Fruit fly (Drosophila melanogaster) whole organism, prepupa: ENCODE data around the gene CG32483.

ENCODE experiments used
- Blimp-1 ChIP-seq: fragments of 200-800 bp; sonication (Bioruptor generic); optimal IDR thresholded peaks from 3 replicates; lab custom pipeline; 2017; ENCODE audit warnings: missing biosample characterization, missing genetic modification characterization, mild to moderate bottlenecking, moderate library complexity, missing genetic modification reagents
- CG10631 ChIP-seq: fragments of 200-800 bp; sonication (Bioruptor generic); optimal IDR thresholded peaks from 2 replicates; lab custom pipeline; 2016; ENCODE audit warnings: missing biosample characterization, missing genetic modification characterization
- CG11762 ChIP-seq: fragments of 200-800 bp; sonication (Bioruptor generic); optimal IDR thresholded peaks from 3 replicates; lab custom pipeline; 2016; ENCODE audit warnings: missing biosample characterization, missing genetic modification characterization; ENCODE audit not compliant: insufficient read depth
- CG16779 ChIP-seq: fragments of 200-800 bp; sonication (Bioruptor generic); optimal IDR thresholded peaks from 3 replicates; lab custom pipeline; 2017; ENCODE audit warnings: missing biosample characterization, mild to moderate bottlenecking, missing genetic modification characterization
- CG3032 ChIP-seq: fragments of 200-800 bp; optimal IDR thresholded peaks from 2 replicates; lab custom pipeline; 2019; ENCODE audit warnings: missing biosample characterization, mild to moderate bottlenecking, missing genetic modification characterization, moderate library complexity
- CG3919 ChIP-seq: fragments of 200-800 bp; sonication (Bioruptor generic); optimal IDR thresholded peaks from 3 replicates; lab custom pipeline; 2016; ENCODE audit warnings: missing biosample characterization, missing genetic modification characterization
- CG4318 ChIP-seq: fragments of 200-800 bp; sonication (Bioruptor generic); optimal IDR thresholded peaks from 3 replicates; lab custom pipeline; 2017; ENCODE audit warnings: missing biosample characterization, mild to moderate bottlenecking, missing genetic modification characterization
- CG6163 ChIP-seq: fragments of 200-800 bp; sonication (Bioruptor generic); IDR thresholded peaks from 3 replicates; pipeline ENCODE4 v1.3.6; 2022; ENCODE audit warnings: missing biosample characterization, missing genetic modification characterization
- CG6276 ChIP-seq: fragments of 200-800 bp; sonication (Bioruptor generic); optimal IDR thresholded peaks from 2 replicates; lab custom pipeline; 2017; ENCODE audit warnings: missing biosample characterization, mild to moderate bottlenecking, missing genetic modification characterization
- CG6792 ChIP-seq: fragments of 200-800 bp; sonication (Bioruptor generic); optimal IDR thresholded peaks from 3 replicates; lab custom pipeline; 2016; ENCODE audit warnings: missing biosample characterization, missing genetic modification characterization
- CG6808 ChIP-seq: fragments of 200-800 bp; sonication (Bioruptor generic); optimal IDR thresholded peaks from 3 replicates; lab custom pipeline; 2017; ENCODE audit warnings: missing biosample characterization, missing genetic modification characterization, mild to moderate bottlenecking, moderate library complexity, missing genetic modification reagents
- CG7368 ChIP-seq: fragments of 200-800 bp; sonication (Bioruptor generic); optimal IDR thresholded peaks from 3 replicates; lab custom pipeline; 2016; ENCODE audit warnings: missing biosample characterization, missing genetic modification characterization
- CG8119 ChIP-seq: fragments of 200-800 bp; sonication (Bioruptor generic); IDR thresholded peaks from 3 replicates; pipeline ENCODE4 v1.3.6; 2022; ENCODE audit warnings: missing biosample characterization, missing genetic modification characterization
- CG8319 ChIP-seq: fragments of 200-800 bp; sonication (Bioruptor generic); optimal IDR thresholded peaks from 3 replicates; lab custom pipeline; 2016; ENCODE audit warnings: missing biosample characterization, missing genetic modification characterization
- CG9139 ChIP-seq: fragments of 200-800 bp; sonication (Bioruptor generic); optimal IDR thresholded peaks from 3 replicates; lab custom pipeline; 2017; ENCODE audit warnings: missing biosample characterization, mild to moderate bottlenecking, missing genetic modification characterization
- Eip75B ChIP-seq: fragments of 200-800 bp; sonication (Bioruptor generic); optimal IDR thresholded peaks from 3 replicates; lab custom pipeline; 2016; ENCODE audit warnings: missing biosample characterization, missing genetic modification characterization
- Eip78C ChIP-seq: fragments of 200-800 bp; sonication (Bioruptor generic); peaks from one replicate; lab custom pipeline; 2016; ENCODE audit warnings: missing biosample characterization, missing genetic modification characterization
- Eip93F ChIP-seq: fragments of 200-800 bp; sonication (Bioruptor generic); optimal IDR thresholded peaks from 2 replicates; lab custom pipeline; 2016; ENCODE audit warnings: missing biosample characterization, mild to moderate bottlenecking, missing genetic modification characterization
- Ets21C ChIP-seq: fragments of 200-800 bp; sonication (Bioruptor generic); optimal IDR thresholded peaks from 3 replicates; lab custom pipeline; 2016; ENCODE audit warnings: missing biosample characterization, missing genetic modification characterization
- Ets96B ChIP-seq: fragments of 200-800 bp; optimal IDR thresholded peaks from 2 replicates; lab custom pipeline; 2019; ENCODE audit warnings: missing biosample characterization, mild to moderate bottlenecking, missing genetic modification characterization, moderate library complexity
- Gug ChIP-seq: fragments of 200-800 bp; sonication (Bioruptor generic); IDR thresholded peaks from 2 replicates; pipeline ENCODE4 v1.3.6; 2022; ENCODE audit warnings: missing biosample characterization, missing genetic modification characterization
- Hr38 ChIP-seq: sonication (Bioruptor generic); optimal IDR thresholded peaks from 2 replicates; lab custom pipeline; 2016; ENCODE audit warnings: missing biosample characterization, missing genetic modification characterization
- Hr39 ChIP-seq: fragments of 200-800 bp; sonication (Bioruptor generic); optimal IDR thresholded peaks from 2 replicates; lab custom pipeline; 2016; ENCODE audit warnings: missing biosample characterization, missing genetic modification characterization
- Hr4 ChIP-seq: fragments of 200-800 bp; sonication (Bioruptor generic); optimal IDR thresholded peaks from 3 replicates; lab custom pipeline; 2016; ENCODE audit warnings: missing biosample characterization, missing genetic modification characterization
- Lpt ChIP-seq: fragments of 200-800 bp; sonication (Bioruptor generic); optimal IDR thresholded peaks from 3 replicates; lab custom pipeline; 2016; ENCODE audit warnings: missing biosample characterization, missing genetic modification characterization
- Met ChIP-seq: fragments of 200-800 bp; sonication (Bioruptor generic); optimal IDR thresholded peaks from 3 replicates; lab custom pipeline; 2016; ENCODE audit warnings: missing biosample characterization, missing genetic modification characterization
- OdsH ChIP-seq: fragments of 200-800 bp; sonication (Bioruptor generic); optimal IDR thresholded peaks from 3 replicates; lab custom pipeline; 2016; ENCODE audit warnings: missing biosample characterization, missing genetic modification characterization
- Sox102F ChIP-seq: fragments of 200-800 bp; sonication (Bioruptor generic); optimal IDR thresholded peaks from 2 replicates; lab custom pipeline; 2016; ENCODE audit warnings: missing biosample characterization, mild to moderate bottlenecking, missing genetic modification characterization
- Sox14 ChIP-seq: fragments of 200-800 bp; sonication (Bioruptor generic); optimal IDR thresholded peaks from 3 replicates; lab custom pipeline; 2016; ENCODE audit warnings: missing biosample characterization, missing genetic modification characterization
- Sox15 ChIP-seq: fragments of 200-800 bp; sonication (Bioruptor generic); optimal IDR thresholded peaks from 3 replicates; lab custom pipeline; 2016; ENCODE audit warnings: missing biosample characterization, missing genetic modification characterization
- achi ChIP-seq: fragments of 200-800 bp; sonication (Bioruptor generic); optimal IDR thresholded peaks from 3 replicates; lab custom pipeline; 2016; ENCODE audit warnings: missing biosample characterization, missing genetic modification characterization
- acj6 ChIP-seq: fragments of 200-800 bp; sonication (Bioruptor generic); optimal IDR thresholded peaks from 3 replicates; lab custom pipeline; 2016; ENCODE audit warnings: missing biosample characterization, missing genetic modification characterization
- cyc ChIP-seq: fragments of 200-800 bp; sonication (Bioruptor generic); optimal IDR thresholded peaks from 3 replicates; lab custom pipeline; 2016; ENCODE audit warnings: missing biosample characterization, missing genetic modification characterization
- eg ChIP-seq: fragments of 200-800 bp; sonication (Bioruptor generic); IDR thresholded peaks from 3 replicates; pipeline ENCODE4 v1.3.6; 2022; ENCODE audit warnings: missing biosample characterization, missing genetic modification characterization
- fd85E ChIP-seq: fragments of 200-800 bp; sonication (Bioruptor generic); optimal IDR thresholded peaks from 3 replicates; lab custom pipeline; 2016; ENCODE audit warnings: missing biosample characterization, missing genetic modification characterization
- fkh ChIP-seq: fragments of 200-800 bp; sonication (Bioruptor generic); optimal IDR thresholded peaks from 3 replicates; lab custom pipeline; 2017; ENCODE audit warnings: missing biosample characterization, mild to moderate bottlenecking, missing genetic modification characterization, moderate library complexity
- lz ChIP-seq: fragments of 200-800 bp; sonication (Bioruptor generic); optimal IDR thresholded peaks from 3 replicates; lab custom pipeline; 2016; ENCODE audit warnings: missing biosample characterization, missing genetic modification characterization
- net ChIP-seq: fragments of 200-800 bp; sonication (Bioruptor generic); optimal IDR thresholded peaks from 3 replicates; lab custom pipeline; 2016; ENCODE audit warnings: missing biosample characterization, missing genetic modification characterization
- pdm3 ChIP-seq: fragments of 200-800 bp; sonication (Bioruptor generic); optimal IDR thresholded peaks from 3 replicates; lab custom pipeline; 2016; ENCODE audit warnings: missing biosample characterization, missing genetic modification characterization
- salr ChIP-seq, 2 experiments: fragments of 200-800 bp; sonication (Bioruptor generic); optimal IDR thresholded peaks; 3 replicates each; lab custom pipeline; 2016 to 2018; ENCODE audit warnings: missing biosample characterization in 2 of 2, missing genetic modification characterization in 2 of 2, mild to moderate bottlenecking in 1 of 2
- spab ChIP-seq: fragments of 200-800 bp; sonication (Bioruptor generic); optimal IDR thresholded peaks from 2 replicates; lab custom pipeline; 2017; ENCODE audit warnings: missing biosample characterization, mild to moderate bottlenecking, missing genetic modification characterization, missing genetic modification reagents
- topi ChIP-seq: fragments of 200-800 bp; sonication (Bioruptor generic); optimal IDR thresholded peaks from 3 replicates; lab custom pipeline; 2016; ENCODE audit warnings: missing biosample characterization, missing genetic modification characterization
- vri ChIP-seq: fragments of 200-800 bp; sonication (Bioruptor generic); optimal IDR thresholded peaks from 3 replicates; lab custom pipeline; 2016; ENCODE audit warnings: missing biosample characterization, mild to moderate bottlenecking, missing genetic modification characterization

Gene CG32483

DNA sequence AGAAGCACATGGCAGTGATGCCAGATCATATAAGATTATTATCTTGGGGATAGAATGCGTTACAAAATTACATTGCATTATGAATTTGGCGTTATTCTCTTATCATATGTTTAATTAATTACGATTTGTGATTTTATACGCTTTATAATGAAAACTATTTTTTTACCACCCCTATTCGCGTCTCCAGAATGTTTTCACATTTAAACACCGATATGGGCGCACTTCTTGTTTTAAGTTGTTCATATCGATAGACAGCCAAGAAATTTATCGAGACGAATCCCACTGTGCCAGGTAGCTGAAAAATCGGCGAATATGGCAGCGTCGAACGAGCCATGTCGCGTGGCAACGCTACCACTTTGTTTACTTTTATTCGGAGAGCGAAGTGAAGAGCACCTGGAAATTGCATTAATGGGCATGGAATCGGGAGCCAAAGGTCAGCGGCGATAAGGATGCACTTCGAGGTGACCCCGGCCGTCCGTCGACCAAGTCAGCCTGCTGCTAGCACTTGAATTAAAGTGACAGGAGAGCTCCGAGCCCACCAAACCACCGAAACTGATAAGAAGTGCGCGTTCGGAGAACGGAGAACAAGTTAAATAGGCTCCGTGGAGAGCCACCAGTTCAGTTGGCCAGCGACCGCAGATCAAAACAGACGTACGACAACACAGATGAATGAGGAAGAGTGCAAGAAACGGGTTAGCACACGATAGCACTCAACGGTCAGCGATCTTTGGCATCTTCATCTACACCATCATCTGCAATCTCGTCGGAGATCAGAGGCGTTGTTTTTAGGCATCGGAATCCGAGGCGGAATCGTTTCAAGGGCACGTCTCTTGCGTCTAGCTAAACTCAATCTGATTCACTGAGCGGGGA is 41.5 kb downstream of the CG32483 start, which contains the start of gene Gale (continued):
- TF ChIP-seq spab (GFP tag; lab: Kevin White, UChicago) = no peak
- no peak for TF ChIP-seq Sox15
- TF ChIP-seq Ets96B (tag; lab: Kevin White, UChicago) = no peak
- peak; percentile 21 for TF ChIP-seq Sox14 (GFP tag; lab: Kevin White, UChicago)
- TF ChIP-seq CG7368 (GFP tag; lab: Kevin White, UChicago) = no peak
- peak; percentile 52; the same call in 1 of the 3 replicates for TF ChIP-seq CG8119 (GFP tag; lab: Robert Waterston, UW)
- no peak for TF ChIP-seq Eip75B (GFP tag; lab: Kevin White, UChicago)
- TF ChIP-seq acj6 (GFP tag; lab: Kevin White, UChicago) = no peak
- no peak for TF ChIP-seq Hr39 (GFP tag; lab: Kevin White, UChicago)
- peak; percentile 5 for TF ChIP-seq CG6276
- no peak for TF ChIP-seq eg (GFP tag; lab: Robert Waterston, UW)
- TF ChIP-seq Lpt = no peak
- no peak for TF ChIP-seq Eip93F (GFP tag; lab: Kevin White, UChicago)
- TF ChIP-seq CG9139 (GFP tag; lab: Kevin White, UChicago) = peak; percentile 54
- TF ChIP-seq CG3919 = no peak
- no peak for TF ChIP-seq lz (GFP tag; lab: Kevin White, UChicago)
- no peak for TF ChIP-seq Hr38
- no peak for TF ChIP-seq vri
- TF ChIP-seq CG11762 (GFP tag; lab: Kevin White, UChicago) = no peak
- TF ChIP-seq CG6163 = no peak
- no peak for TF ChIP-seq Blimp-1 (GFP tag; lab: Kevin White, UChicago)
- peak; percentile 68 for TF ChIP-seq Eip78C (GFP tag; lab: Kevin White, UChicago)
- no peak for TF ChIP-seq Ets21C (GFP tag; lab: Kevin White, UChicago)
- TF ChIP-seq CG16779 (tag; lab: Kevin White, UChicago) = peak; percentile 31

DNA sequence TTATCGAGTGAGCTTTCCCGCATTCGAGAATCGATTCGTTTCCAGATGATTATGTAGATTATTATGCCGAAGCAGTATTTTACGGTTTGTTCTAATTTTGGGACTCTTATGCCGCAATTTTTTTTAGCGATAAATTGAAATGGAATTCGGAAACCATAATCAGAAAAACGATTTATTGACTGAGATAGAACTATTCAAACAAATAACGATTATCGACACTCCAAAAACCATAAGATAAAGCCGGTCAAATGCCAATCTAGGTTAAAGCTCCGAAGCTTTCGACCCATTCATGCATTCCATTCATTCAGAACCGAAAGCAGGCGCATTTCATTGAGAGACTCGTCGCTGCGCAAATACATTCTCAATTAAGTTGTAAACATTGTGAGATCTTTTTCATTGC is 42.4 kb downstream of the CG32483 start:
- TF ChIP-seq Hr4 (GFP tag; lab: Kevin White, UChicago) = no peak

DNA sequence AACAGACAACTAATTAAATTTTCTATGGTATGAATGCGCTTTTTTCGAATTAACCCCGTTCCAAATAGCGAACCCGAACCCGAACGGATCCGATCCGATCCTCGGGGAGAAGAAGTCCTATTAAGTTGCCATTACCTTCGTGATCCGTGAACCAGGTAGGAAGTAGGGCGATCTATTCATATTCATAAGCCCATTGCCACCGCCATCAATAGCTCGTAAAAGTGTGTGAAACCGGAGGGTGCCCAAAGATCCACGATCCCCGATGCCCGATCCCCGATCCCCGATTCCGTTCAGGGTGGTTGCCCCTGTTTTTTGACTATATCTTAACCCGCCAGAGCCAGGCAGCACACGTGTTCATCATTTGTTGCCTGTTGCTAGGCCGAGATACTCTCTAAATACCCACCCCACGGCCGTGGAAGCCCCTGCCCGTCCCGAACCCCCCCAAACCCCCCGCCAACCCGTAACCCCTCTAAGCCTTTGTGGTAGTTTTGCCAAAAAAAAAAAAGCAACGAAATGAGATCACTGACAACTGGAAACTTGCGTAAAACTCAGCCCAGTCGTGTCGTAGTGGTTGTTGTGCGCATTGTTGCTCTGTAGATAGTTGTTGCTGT is 44.4 kb downstream of the CG32483 start:
- no peak for TF ChIP-seq pdm3 (GFP tag; lab: Kevin White, UChicago)
- TF ChIP-seq fkh = no peak
- no peak for TF ChIP-seq CG16779 (tag; lab: Kevin White, UChicago)
- no peak for TF ChIP-seq Sox15
- no peak for TF ChIP-seq achi (GFP tag; lab: Kevin White, UChicago)
- no peak for TF ChIP-seq OdsH

DNA sequence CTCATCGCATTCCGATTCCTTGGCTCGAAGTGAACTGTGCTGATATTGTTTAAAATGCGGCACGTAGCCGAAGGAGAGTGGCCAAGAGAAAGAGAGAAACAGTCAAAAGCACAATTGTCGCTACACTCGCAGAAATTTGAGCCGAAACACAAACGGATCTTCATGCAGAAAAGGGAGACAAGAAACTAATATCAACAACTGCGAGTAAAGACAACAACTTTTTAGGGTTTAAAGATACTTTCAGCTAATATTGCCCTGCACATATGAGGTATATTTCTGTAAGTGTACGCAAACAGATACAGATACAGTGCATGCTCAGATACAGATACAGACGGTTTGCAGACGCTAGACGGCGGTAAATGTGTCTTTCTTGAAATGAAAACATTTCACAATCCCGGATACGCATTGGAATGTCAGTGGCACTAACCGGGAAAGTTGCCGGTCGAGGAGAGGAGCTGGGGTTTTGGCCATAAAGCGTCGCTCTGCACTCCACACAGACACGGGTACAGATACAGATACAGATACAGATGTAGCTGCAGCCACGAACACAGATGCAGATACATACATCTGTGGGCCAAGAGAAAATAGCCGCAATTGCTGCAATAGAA is 45.7 kb downstream of the CG32483 start:
- TF ChIP-seq fd85E (GFP tag; lab: Kevin White, UChicago) (peak; percentile 65), net (GFP tag; lab: Kevin White, UChicago) (peak; percentile 90), Sox14 (GFP tag; lab: Kevin White, UChicago) (peak; percentile 93), CG6163 (peak; percentile 96), Gug (peak; percentile 92), Lpt (peak; percentile 95), CG8319 (GFP tag; lab: Kevin White, UChicago) (peak; percentile 81), salr (GFP tag; optimal IDR thresholded peaks at IDR 0.05; lab: Kevin White, UChicago) (peak; percentile 75 to 93), topi (GFP tag; lab: Kevin White, UChicago) (peak; percentile 89), cyc (GFP tag; lab: Kevin White, UChicago) (peak; percentile 92), Hr4 (GFP tag; lab: Kevin White, UChicago) (peak; percentile 98), Met (GFP tag; lab: Kevin White, UChicago) (peak; percentile 92), CG6808 (GFP tag; lab: Kevin White, UChicago) (peak; percentile 77), pdm3 (GFP tag; lab: Kevin White, UChicago) (peak; percentile 94), spab (GFP tag; lab: Kevin White, UChicago) (peak; percentile 77), Sox102F (peak; percentile 89), CG6792 (GFP tag; lab: Kevin White, UChicago) (peak; percentile 89), Sox15 (peak; percentile 76), CG11762 (GFP tag; lab: Kevin White, UChicago) (peak; percentile 91), achi (GFP tag; lab: Kevin White, UChicago) (peak; percentile 92), lz (GFP tag; lab: Kevin White, UChicago) (peak; percentile 87), CG10631 (peak; percentile 92), CG3032 (tag; lab: Kevin White, UChicago) (peak; percentile 81), CG4318 (peak; percentile 96)
